Worm (Caenorhabditis elegans) whole organism, mixed stage, embryonic: ENCODE measurements around the gene bgnt-1.5.

Experiments
- ceh-43 ChIP-seq: fragments of 200-800 bp; sonication (Bioruptor generic); optimal IDR thresholded peaks from 2 replicates; lab custom pipeline; 2018; ENCODE audit warnings: mild to moderate bottlenecking, missing genetic modification characterization, moderate library complexity, missing compliant biosample characterization
- flh-1 ChIP-seq: fragments of 200-800 bp; sonication (Bioruptor generic); optimal IDR thresholded peaks from 2 replicates; lab custom pipeline; 2018; ENCODE audit warnings: mild to moderate bottlenecking, missing genetic modification characterization, moderate library complexity, missing compliant biosample characterization
- lin-13 ChIP-seq: fragments of 150-350 bp; optimal IDR thresholded peaks from 2 replicates; lab custom pipeline; 2014; ENCODE audit warnings: missing biosample characterization, missing genetic modification characterization

ce11 chrX:13234879-13235278 lies 2.7 kb upstream of the bgnt-1.5 start, which contains the start of gene K08H2.2:
- TF ChIP-seq lin-13 (no peak), flh-1 (GFP tag; lab: Kevin White, UChicago) (no peak), ceh-43 (GFP tag; lab: Kevin White, UChicago) (no peak)
